Worm (Caenorhabditis elegans): ENCODE data around the gene F32H5.4.

ce11 chrV:13380980-13381379, 20.6 kb downstream of the F32H5.4 start, which contains the start of gene cpz-2:
- TF ChIP-seq unc-62 (GFP tag; optimal IDR thresholded peaks at IDR 0.05), result no peak
- TF ChIP-seq R02D3.7 (tag; optimal IDR thresholded peaks at IDR 0.05), result no peak
- no peak for TF ChIP-seq pha-4 (tag; optimal IDR thresholded peaks at IDR 0.05)
- TF ChIP-seq elt-2 (tag; optimal IDR thresholded peaks at IDR 0.05), result peak; percentile 85
- no peak for TF ChIP-seq aly-2 (tag; optimal IDR thresholded peaks at IDR 0.05)
- TF ChIP-seq mdl-1 (tag; optimal IDR thresholded peaks at IDR 0.05), result no peak
- TF ChIP-seq nhr-11 (tag; optimal IDR thresholded peaks at IDR 0.05), result no peak
- no peak for TF ChIP-seq ama-1 (optimal IDR thresholded peaks at IDR 0.05)
- TF ChIP-seq fkh-10 (GFP tag; optimal IDR thresholded peaks at IDR 0.05), result no peak
